Fruit fly (Drosophila melanogaster) whole organism, embryonic: ENCODE measurements around the gene Shc.

Experiments used
- Bgb ChIP-seq: fragments of 200-800 bp; sonication (Bioruptor generic); IDR thresholded peaks from 2 replicates; pipeline ENCODE4 v1.3.6; 2022; ENCODE audit warnings: missing biosample characterization, missing genetic modification characterization; ENCODE audit not compliant: partially characterized antibody
- Blimp-1 ChIP-seq: fragments of 200-800 bp; sonication (Bioruptor generic); optimal IDR thresholded peaks from 3 replicates; lab custom pipeline; 2018; ENCODE audit warnings: missing biosample characterization, missing genetic modification characterization, mild to moderate bottlenecking, moderate library complexity, missing genetic modification reagents
- CG10209 ChIP-seq: fragments of 200-800 bp; sonication (Bioruptor generic); optimal IDR thresholded peaks from 3 replicates; lab custom pipeline; 2017; ENCODE audit warnings: missing biosample characterization, mild to moderate bottlenecking, missing genetic modification characterization, missing genetic modification reagents
- CG10462 ChIP-seq: fragments of 200-800 bp; sonication (Bioruptor generic); optimal IDR thresholded peaks from 2 replicates; lab custom pipeline; 2016; ENCODE audit warnings: missing biosample characterization, missing genetic modification characterization
- CG11695 ChIP-seq: fragments of 200-800 bp; sonication (Bioruptor generic); IDR thresholded peaks from 3 replicates; pipeline ENCODE4 v1.3.6; 2022; ENCODE audit warnings: missing biosample characterization, missing genetic modification characterization
- CG12299 ChIP-seq: fragments of 200-800 bp; sonication (Bioruptor generic); optimal IDR thresholded peaks from 2 replicates; lab custom pipeline; 2018; ENCODE audit warnings: missing biosample characterization, mild to moderate bottlenecking, missing genetic modification characterization
- CG13287 ChIP-seq: fragments of 200-800 bp; sonication (Bioruptor generic); IDR thresholded peaks from 2 replicates; pipeline ENCODE4 v1.3.6; 2022; ENCODE audit warnings: missing biosample characterization, missing genetic modification characterization; ENCODE audit not compliant: partially characterized antibody
- CG15269 ChIP-seq: fragments of 200-800 bp; sonication (Bioruptor generic); optimal IDR thresholded peaks from 2 replicates; lab custom pipeline; 2018; ENCODE audit warnings: missing biosample characterization, mild to moderate bottlenecking, missing genetic modification characterization, moderate library complexity
- CG16863 ChIP-seq: fragments of 200-800 bp; sonication (Bioruptor generic); optimal IDR thresholded peaks from 3 replicates; lab custom pipeline; 2016; ENCODE audit warnings: missing biosample characterization, missing genetic modification characterization
- CG17186 ChIP-seq: fragments of 200-800 bp; sonication (Bioruptor generic); optimal IDR thresholded peaks from 3 replicates; lab custom pipeline; 2017; ENCODE audit warnings: missing biosample characterization, missing genetic modification reagents, missing genetic modification characterization
- CG18764 ChIP-seq: fragments of 200-800 bp; sonication (Bioruptor generic); optimal IDR thresholded peaks from 3 replicates; lab custom pipeline; 2016; ENCODE audit warnings: missing biosample characterization, missing genetic modification characterization
- CG2875 ChIP-seq: fragments of 200-800 bp; sonication (Bioruptor generic); optimal IDR thresholded peaks from 2 replicates; lab custom pipeline; 2017; ENCODE audit warnings: missing biosample characterization, mild to moderate bottlenecking, missing genetic modification characterization, missing genetic modification reagents
- CG3163 ChIP-seq: fragments of 200-800 bp; sonication (Bioruptor generic); optimal IDR thresholded peaks from 3 replicates; lab custom pipeline; 2016; ENCODE audit warnings: missing biosample characterization, missing genetic modification characterization
- CG6689 ChIP-seq: fragments of 200-800 bp; sonication (Bioruptor generic); IDR thresholded peaks from 2 replicates; pipeline ENCODE4 v1.3.6; 2022; ENCODE audit warnings: missing biosample characterization, missing genetic modification characterization
- CG6854 ChIP-seq: fragments of 200-800 bp; sonication (Bioruptor generic); optimal IDR thresholded peaks from 3 replicates; lab custom pipeline; 2017; ENCODE audit warnings: missing biosample characterization, mild to moderate bottlenecking, missing genetic modification characterization
- CG7556 ChIP-seq: fragments of 200-800 bp; sonication (Bioruptor generic); optimal IDR thresholded peaks from 2 replicates; lab custom pipeline; 2017; ENCODE audit warnings: missing biosample characterization, mild to moderate bottlenecking, missing genetic modification characterization
- CG8388 ChIP-seq: fragments of 200-800 bp; sonication (Bioruptor generic); optimal IDR thresholded peaks from 2 replicates; lab custom pipeline; 2019; ENCODE audit warnings: missing biosample characterization, mild to moderate bottlenecking, missing genetic modification characterization, moderate library complexity
- CG8924 ChIP-seq: fragments of 200-800 bp; optimal IDR thresholded peaks from 3 replicates; lab custom pipeline; 2019; ENCODE audit warnings: missing biosample characterization, mild to moderate bottlenecking, missing genetic modification characterization, moderate library complexity
- CG9215 ChIP-seq: fragments of 200-800 bp; sonication (Bioruptor generic); IDR thresholded peaks from 2 replicates; pipeline ENCODE4 v1.3.6; 2022; ENCODE audit warnings: missing biosample characterization, missing genetic modification characterization
- CHES-1-like ChIP-seq: fragments of 200-800 bp; sonication (Bioruptor generic); optimal IDR thresholded peaks from 2 replicates; lab custom pipeline; 2016; ENCODE audit warnings: missing biosample characterization, missing genetic modification characterization
- Deaf1 ChIP-seq: fragments of 200-800 bp; optimal IDR thresholded peaks from 3 replicates; lab custom pipeline; 2019; ENCODE audit warnings: missing biosample characterization, mild to moderate bottlenecking, missing genetic modification characterization, moderate library complexity
- Doc2 ChIP-seq: fragments of 200-800 bp; sonication (Bioruptor generic); IDR thresholded peaks from 2 replicates; pipeline ENCODE4 v1.3.6; 2022; ENCODE audit warnings: missing biosample characterization, missing genetic modification characterization
- Dp ChIP-seq: fragments of 200-800 bp; sonication (Bioruptor generic); optimal IDR thresholded peaks from 2 replicates; lab custom pipeline; 2018; ENCODE audit warnings: missing biosample characterization, mild to moderate bottlenecking, missing genetic modification characterization, moderate library complexity
- Dref ChIP-seq: fragments of 200-800 bp; sonication (Bioruptor generic); IDR thresholded peaks from 2 replicates; pipeline ENCODE4 v1.3.6; 2022; ENCODE audit warnings: missing biosample characterization, missing genetic modification characterization
- Fer1 ChIP-seq: fragments of 200-800 bp; sonication (Bioruptor generic); optimal IDR thresholded peaks from 2 replicates; lab custom pipeline; 2017; ENCODE audit warnings: missing biosample characterization, mild to moderate bottlenecking, missing genetic modification characterization
- Fer2 ChIP-seq: fragments of 200-800 bp; sonication (Bioruptor generic); optimal IDR thresholded peaks from 2 replicates; lab custom pipeline; 2018; ENCODE audit warnings: missing biosample characterization, mild to moderate bottlenecking, missing genetic modification characterization, moderate library complexity
- GATAe ChIP-seq: fragments of 200-800 bp; sonication (Bioruptor generic); conservative IDR thresholded peaks from 2 replicates; pipeline ENCODE4 v1.3.6; 2022; ENCODE audit warnings: missing biosample characterization, missing genetic modification characterization
- Lim3 ChIP-seq: fragments of 200-800 bp; sonication (Bioruptor generic); IDR thresholded peaks from 2 replicates; pipeline ENCODE4 v1.3.6; 2022; ENCODE audit warnings: missing biosample characterization, missing genetic modification characterization
- Lpt ChIP-seq: fragments of >200 bp; optimal IDR thresholded peaks from 2 replicates; lab custom pipeline; 2018; ENCODE audit warnings: missing biosample characterization, missing genetic modification characterization
- NK7.1 ChIP-seq: fragments of 200-800 bp; sonication (Bioruptor generic); optimal IDR thresholded peaks from 3 replicates; lab custom pipeline; 2016; ENCODE audit warnings: missing biosample characterization, missing genetic modification characterization
- Oaz ChIP-seq: fragments of 200-800 bp; sonication (Bioruptor generic); IDR thresholded peaks from 2 replicates; pipeline ENCODE4 v1.3.6; 2022; ENCODE audit warnings: missing biosample characterization, missing genetic modification characterization
- PHDP ChIP-seq: fragments of 200-800 bp; sonication (Bioruptor generic); optimal IDR thresholded peaks from 3 replicates; lab custom pipeline; 2018; ENCODE audit warnings: missing biosample characterization, mild to moderate bottlenecking, missing genetic modification characterization, moderate library complexity
- Sin3A ChIP-seq: fragments of >200 bp; optimal IDR thresholded peaks from 2 replicates; lab custom pipeline; 2018
- Tbp ChIP-seq: fragments of >200 bp; optimal IDR thresholded peaks from 2 replicates; lab custom pipeline; 2018; ENCODE audit warnings: missing biosample characterization, missing genetic modification characterization
- bigmax ChIP-seq: fragments of 200-800 bp; sonication (Bioruptor generic); optimal IDR thresholded peaks from 2 replicates; lab custom pipeline; 2018; ENCODE audit warnings: missing biosample characterization, mild to moderate bottlenecking, missing genetic modification characterization
- bsh ChIP-seq, 2 experiments: fragments of 200-800 bp; sonication (Bioruptor generic); optimal IDR thresholded peaks; 2 replicates each; lab custom pipeline; 2017 to 2018; ENCODE audit warnings: mild to moderate bottlenecking in 2 of 2, missing biosample characterization in 2 of 2, missing genetic modification characterization in 2 of 2, moderate library complexity in 1 of 2
- gce ChIP-seq: fragments of 200-800 bp; sonication (Bioruptor generic); IDR thresholded peaks from 3 replicates; pipeline ENCODE4 v1.3.6; 2022; ENCODE audit warnings: missing biosample characterization, missing genetic modification characterization
- gcm2 ChIP-seq: fragments of 200-800 bp; sonication (Bioruptor generic); optimal IDR thresholded peaks from 2 replicates; lab custom pipeline; 2016; ENCODE audit warnings: missing biosample characterization, missing genetic modification characterization
- jing ChIP-seq: fragments of 200-800 bp; sonication (Bioruptor generic); optimal IDR thresholded peaks from 2 replicates; lab custom pipeline; 2018; ENCODE audit warnings: missing biosample characterization, mild to moderate bottlenecking, missing genetic modification characterization
- kni ChIP-seq: fragments of 200-800 bp; sonication (Bioruptor generic); optimal IDR thresholded peaks from 3 replicates; lab custom pipeline; 2017; ENCODE audit warnings: mild to moderate bottlenecking, missing biosample characterization, missing genetic modification reagents, missing genetic modification characterization
- lov ChIP-seq, 2 experiments: fragments of 200-800 bp in 1 of 2; fragments of >200 bp in 1 of 2; sonication (Bioruptor generic) in 1 of 2; IDR thresholded peaks in 1 of 2; optimal IDR thresholded peaks in 1 of 2; 2 replicates in 1 of 2; 3 replicates in 1 of 2; pipeline versions ENCODE4 v1.3.6 to Lab custom; 2017 to 2022; ENCODE audit warnings: missing biosample characterization in 1 of 2, missing genetic modification characterization in 1 of 2
- onecut ChIP-seq: fragments of 200-800 bp; sonication (Bioruptor generic); IDR thresholded peaks from 2 replicates; pipeline ENCODE4 v1.3.6; 2022; ENCODE audit warnings: missing biosample characterization, missing genetic modification characterization
- phol ChIP-seq: fragments of 200-800 bp; sonication (Bioruptor generic); optimal IDR thresholded peaks from 3 replicates; lab custom pipeline; 2018; ENCODE audit warnings: missing biosample characterization, mild to moderate bottlenecking, missing genetic modification characterization, moderate library complexity
- sc ChIP-seq, 3 experiments: fragments of >200 bp in 2 of 3; fragments of 200-800 bp in 1 of 3; sonication (Bioruptor generic) in 1 of 3; optimal IDR thresholded peaks; 2 replicates in 2 of 3; 3 replicates in 1 of 3; lab custom pipeline; 2017; ENCODE audit warnings: mild to moderate bottlenecking in 1 of 3, missing biosample characterization in 1 of 3, missing genetic modification characterization in 1 of 3, missing genetic modification reagents in 1 of 3
- slp2 ChIP-seq: fragments of 200-800 bp; sonication (Bioruptor generic); optimal IDR thresholded peaks from 2 replicates; lab custom pipeline; 2016; ENCODE audit warnings: missing biosample characterization, missing genetic modification characterization
- tgo ChIP-seq: fragments of 200-800 bp; sonication (Bioruptor generic); IDR thresholded peaks from 3 replicates; pipeline ENCODE4 v1.3.6; 2022; ENCODE audit warnings: missing biosample characterization, missing genetic modification characterization
- wor ChIP-seq: fragments of 200-800 bp; sonication (Bioruptor generic); IDR thresholded peaks from 2 replicates; pipeline ENCODE4 v1.3.6; 2022; ENCODE audit warnings: missing biosample characterization, missing genetic modification characterization
- zen ChIP-seq: fragments of 200-800 bp; sonication (Bioruptor generic); optimal IDR thresholded peaks from 3 replicates; lab custom pipeline; 2018; ENCODE audit warnings: missing biosample characterization, mild to moderate bottlenecking, missing genetic modification characterization, moderate library complexity

Gene Shc

dm6 chr3L:9460775-9461491 is 34.1 kb downstream of the Shc start, which contains the start of the genes CG3434 and CG44838 (continued):
- TF ChIP-seq Tbp (GFP tag; lab: Kevin White, UChicago) = no peak
- TF ChIP-seq onecut (GFP tag; lab: Robert Waterston, UW) = peak; percentile 51
- peak; percentile 51 for TF ChIP-seq NK7.1
- TF ChIP-seq tgo = peak; percentile 64
- peak; percentile 72 for TF ChIP-seq CG7556 (GFP tag; lab: Kevin White, UChicago)
- TF ChIP-seq CG8924 = peak; percentile 89
- peak; percentile 50 for TF ChIP-seq bigmax (GFP tag; lab: Kevin White, UChicago)
- peak; percentile 69 for TF ChIP-seq Fer2 (tag; lab: Kevin White, UChicago)
- no peak for TF ChIP-seq jing
- peak; percentile 73 for TF ChIP-seq CG6689 (GFP tag; lab: Robert Waterston, UW)
- peak; percentile 81 for TF ChIP-seq PHDP (tag; lab: Kevin White, UChicago)
- peak; percentile 67 for TF ChIP-seq CG13287
- no peak for TF ChIP-seq lov (optimal IDR thresholded peaks at IDR 0.05; lab: Kevin White, UChicago)
- 0 out of 3 replicates have a peak, but pooled peaks have one; percentile 35 for TF ChIP-seq lov (GFP tag; IDR thresholded peaks at IDR 0.05; lab: Robert Waterston, UW)
- TF ChIP-seq Doc2 = no peak
- TF ChIP-seq sc (optimal IDR thresholded peaks at IDR 0.05; lab: Kevin White, UChicago) = no peak
- peak; percentile 70 for TF ChIP-seq sc (GFP tag; optimal IDR thresholded peaks at IDR 0.05; lab: Kevin White, UChicago)
- TF ChIP-seq CG6854 = peak; percentile 70
- peak; percentile 96 for TF ChIP-seq phol (tag; lab: Kevin White, UChicago)
- TF ChIP-seq bsh (GFP tag; optimal IDR thresholded peaks at IDR 0.05; lab: Kevin White, UChicago) = peak; percentile 9 to 81
- peak; percentile 74 for TF ChIP-seq zen (tag; lab: Kevin White, UChicago)
- TF ChIP-seq CG9215 (GFP tag; lab: Robert Waterston, UW) = peak; percentile 58
- TF ChIP-seq CG18764 (GFP tag; lab: Kevin White, UChicago) = peak; percentile 74
- TF ChIP-seq CHES-1-like = peak; percentile 75
- TF ChIP-seq kni = peak; percentile 75
- peak; percentile 85 for TF ChIP-seq CG15269 (tag; lab: Kevin White, UChicago)
- peak; percentile 45 for TF ChIP-seq CG2875
- peak; percentile 31 for TF ChIP-seq CG3163
- peak; percentile 58 for TF ChIP-seq CG17186 (GFP tag; lab: Kevin White, UChicago)
- TF ChIP-seq Fer1 = peak; percentile 86
- no peak for TF ChIP-seq GATAe (GFP tag; lab: Robert Waterston, UW)
- peak; percentile 73 for TF ChIP-seq CG10462 (GFP tag; lab: Kevin White, UChicago)
- TF ChIP-seq Blimp-1 (GFP tag; lab: Kevin White, UChicago) = peak; percentile 70
- peak; percentile 75 for TF ChIP-seq CG8388 (GFP tag; lab: Kevin White, UChicago)
- TF ChIP-seq Lpt (GFP tag; lab: Kevin White, UChicago) = no peak
- no peak for TF ChIP-seq Lim3 (GFP tag; lab: Robert Waterston, UW)
- no peak for TF ChIP-seq gce (GFP tag; lab: Robert Waterston, UW)
- peak; percentile 2 for TF ChIP-seq Sin3A (lab: Kevin White, UChicago)
- TF ChIP-seq CG16863 (GFP tag; lab: Kevin White, UChicago) = peak; percentile 71
- TF ChIP-seq CG10209 (GFP tag; lab: Kevin White, UChicago) = peak; percentile 68
- TF ChIP-seq gcm2 = peak; percentile 77
- TF ChIP-seq Deaf1 (tag; lab: Kevin White, UChicago) = peak; percentile 58
- TF ChIP-seq CG12299 = peak; percentile 74
- peak; percentile 66 for TF ChIP-seq Dref (GFP tag; lab: Robert Waterston, UW)
- peak; percentile 35; the same call in 1 of the 2 replicates for TF ChIP-seq Bgb
- TF ChIP-seq Dp (GFP tag; lab: Kevin White, UChicago) = peak; percentile 67
- TF ChIP-seq wor (GFP tag; lab: Robert Waterston, UW) = peak; percentile 61
- peak; percentile 67; the same call in 2 of the 3 replicates for TF ChIP-seq CG11695 (GFP tag; lab: Robert Waterston, UW)
- TF ChIP-seq slp2 (GFP tag; lab: Kevin White, UChicago) = no peak
- TF ChIP-seq Oaz (GFP tag; lab: Robert Waterston, UW) = no peak
